Worm (Caenorhabditis elegans) whole organism, L2 larva: ENCODE data around the gene chst-1.

Experiments
- C34F6.9 ChIP-seq: fragments of 150-350 bp; optimal IDR thresholded peaks from 2 replicates; lab custom pipeline; 2014; ENCODE audit warnings: missing biosample characterization, missing genetic modification characterization
- F13H6.1 ChIP-seq: sonication (generic microtip); optimal IDR thresholded peaks from 2 replicates; lab custom pipeline; 2016; ENCODE audit warnings: missing genetic modification characterization, missing compliant biosample characterization
- R02D3.7 ChIP-seq: fragments of 150-350 bp; optimal IDR thresholded peaks from 2 replicates; lab custom pipeline; 2014; ENCODE audit warnings: missing biosample characterization, missing genetic modification characterization
- Y55F3AM.14 ChIP-seq: fragments of 200-800 bp; sonication (Bioruptor generic); optimal IDR thresholded peaks from 2 replicates; lab custom pipeline; 2018; ENCODE audit warnings: mild to moderate bottlenecking, missing genetic modification characterization, missing compliant biosample characterization
- ZK546.5 ChIP-seq: sonication (generic microtip); optimal IDR thresholded peaks from 2 replicates; lab custom pipeline; 2017; ENCODE audit warnings: missing biosample characterization, missing genetic modification characterization
- alr-1 ChIP-seq: fragments of 150-350 bp; optimal IDR thresholded peaks from 2 replicates; lab custom pipeline; 2014; ENCODE audit warnings: missing biosample characterization, missing genetic modification characterization
- aly-2 ChIP-seq: fragments of 150-350 bp; optimal IDR thresholded peaks from 2 replicates; lab custom pipeline; 2014; ENCODE audit warnings: missing biosample characterization, missing genetic modification characterization
- ama-1 ChIP-seq: fragments of 150-350 bp; optimal IDR thresholded peaks from 2 replicates; lab custom pipeline; 2018; ENCODE audit warnings: inconsistent platforms
- blmp-1 ChIP-seq: sonication (generic microtip); optimal IDR thresholded peaks from 2 replicates; lab custom pipeline; 2017; ENCODE audit warnings: missing genetic modification characterization, mild to moderate bottlenecking, missing compliant biosample characterization, antibody characterized with exemption, moderate library complexity; ENCODE audit not compliant: insufficient read depth
- ceh-16 ChIP-seq: fragments of 150-350 bp; optimal IDR thresholded peaks from 2 replicates; lab custom pipeline; 2014; ENCODE audit warnings: missing biosample characterization, missing genetic modification characterization
- ceh-82 ChIP-seq: fragments of 150-350 bp; optimal IDR thresholded peaks from 2 replicates; lab custom pipeline; 2014; ENCODE audit warnings: missing biosample characterization, missing genetic modification characterization
- crh-2 ChIP-seq: sonication (generic microtip); optimal IDR thresholded peaks from 2 replicates; lab custom pipeline; 2017; ENCODE audit warnings: missing biosample characterization, missing genetic modification characterization
- dmd-4 ChIP-seq: sonication (generic microtip); optimal IDR thresholded peaks from 2 replicates; lab custom pipeline; 2017; ENCODE audit warnings: missing biosample characterization, missing genetic modification characterization
- egl-27 ChIP-seq: sonication (generic microtip); optimal IDR thresholded peaks from 3 replicates; lab custom pipeline; 2017; ENCODE audit warnings: missing biosample characterization, missing genetic modification reagents, missing genetic modification characterization
- elt-1 ChIP-seq: fragments of 150-350 bp; optimal IDR thresholded peaks from 2 replicates; lab custom pipeline; 2014; ENCODE audit warnings: missing biosample characterization, missing genetic modification characterization
- elt-3 ChIP-seq: sonication (generic microtip); optimal IDR thresholded peaks from 2 replicates; lab custom pipeline; 2017; ENCODE audit warnings: missing biosample characterization, missing genetic modification characterization
- fos-1 ChIP-seq: fragments of 150-350 bp; optimal IDR thresholded peaks from 2 replicates; lab custom pipeline; 2014; ENCODE audit warnings: missing biosample characterization, missing genetic modification characterization
- gmeb-1 ChIP-seq: fragments of 150-350 bp; optimal IDR thresholded peaks from 2 replicates; lab custom pipeline; 2014; ENCODE audit warnings: missing biosample characterization, missing genetic modification characterization
- lin-13 ChIP-seq: fragments of 150-350 bp; optimal IDR thresholded peaks from 2 replicates; lab custom pipeline; 2014; ENCODE audit warnings: missing biosample characterization, missing genetic modification reagents, missing genetic modification characterization
- mab-5 ChIP-seq: fragments of 150-350 bp; optimal IDR thresholded peaks from 2 replicates; lab custom pipeline; 2014; ENCODE audit warnings: missing biosample characterization, missing genetic modification characterization
- mbf-1 ChIP-seq: sonication (generic microtip); optimal IDR thresholded peaks from 2 replicates; lab custom pipeline; 2017; ENCODE audit warnings: missing biosample characterization, missing genetic modification characterization
- nhr-10 ChIP-seq: sonication (generic microtip); optimal IDR thresholded peaks from 2 replicates; lab custom pipeline; 2017; ENCODE audit warnings: missing biosample characterization, missing genetic modification characterization
- nhr-11 ChIP-seq: fragments of 150-350 bp; optimal IDR thresholded peaks from 2 replicates; lab custom pipeline; 2014; ENCODE audit warnings: missing biosample characterization, missing genetic modification characterization
- nhr-129 ChIP-seq: fragments of 150-350 bp; optimal IDR thresholded peaks from 2 replicates; lab custom pipeline; 2014; ENCODE audit warnings: missing biosample characterization, missing genetic modification characterization
- nhr-21 ChIP-seq: fragments of 150-350 bp; optimal IDR thresholded peaks from 2 replicates; lab custom pipeline; 2014; ENCODE audit warnings: missing biosample characterization, missing genetic modification characterization
- nhr-23 ChIP-seq: fragments of 150-350 bp; optimal IDR thresholded peaks from 2 replicates; lab custom pipeline; 2014; ENCODE audit warnings: missing biosample characterization, missing genetic modification reagents, missing genetic modification characterization
- nhr-237 ChIP-seq: fragments of 150-350 bp; optimal IDR thresholded peaks from 2 replicates; lab custom pipeline; 2014; ENCODE audit warnings: missing biosample characterization, missing genetic modification characterization
- nhr-25 ChIP-seq: fragments of 150-350 bp; sonication (generic microtip); optimal IDR thresholded peaks from 3 replicates; lab custom pipeline; 2014; ENCODE audit warnings: missing biosample characterization, missing genetic modification characterization
- nhr-6 ChIP-seq: fragments of 150-350 bp; optimal IDR thresholded peaks from 2 replicates; lab custom pipeline; 2014; ENCODE audit warnings: missing biosample characterization, missing genetic modification characterization
- nhr-77 ChIP-seq: fragments of 150-350 bp; optimal IDR thresholded peaks from 2 replicates; lab custom pipeline; 2014; ENCODE audit warnings: missing biosample characterization, missing genetic modification characterization
- peb-1 ChIP-seq: fragments of 150-350 bp; optimal IDR thresholded peaks from 2 replicates; lab custom pipeline; 2014; ENCODE audit warnings: missing biosample characterization, missing genetic modification characterization
- sma-3 ChIP-seq: sonication (generic microtip); optimal IDR thresholded peaks from 2 replicates; lab custom pipeline; 2016; ENCODE audit warnings: missing genetic modification reagents, missing genetic modification characterization, missing compliant biosample characterization
- sma-9 ChIP-seq, 2 experiments: fragments of 150-350 bp in 1 of 2; sonication (generic microtip) in 1 of 2; optimal IDR thresholded peaks; 2 replicates each; lab custom pipeline; 2014 to 2016; ENCODE audit warnings: missing genetic modification characterization in 2 of 2, mild to moderate bottlenecking in 1 of 2, missing biosample characterization in 1 of 2, missing compliant biosample characterization in 1 of 2, missing genetic modification reagents in 1 of 2, moderate library complexity in 1 of 2
- snpc-4 ChIP-seq: fragments of 150-350 bp; optimal IDR thresholded peaks from 2 replicates; lab custom pipeline; 2014; ENCODE audit warnings: missing biosample characterization, missing genetic modification characterization
- unc-39 ChIP-seq: fragments of 150-350 bp; optimal IDR thresholded peaks from 2 replicates; lab custom pipeline; 2014; ENCODE audit warnings: missing biosample characterization, missing genetic modification characterization
- unc-55 ChIP-seq: fragments of 150-350 bp; sonication (generic microtip); optimal IDR thresholded peaks from 3 replicates; lab custom pipeline; 2014; ENCODE audit warnings: missing biosample characterization, missing genetic modification reagents, missing genetic modification characterization
- unc-62 ChIP-seq: fragments of 150-350 bp; optimal IDR thresholded peaks from 2 replicates; lab custom pipeline; 2014; ENCODE audit warnings: missing biosample characterization, missing genetic modification reagents, missing genetic modification characterization
- zag-1 ChIP-seq: fragments of 150-350 bp; optimal IDR thresholded peaks from 2 replicates; lab custom pipeline; 2014; ENCODE audit warnings: missing biosample characterization, missing genetic modification characterization
- ztf-11 ChIP-seq: sonication (generic microtip); optimal IDR thresholded peaks from 2 replicates; lab custom pipeline; 2017; ENCODE audit warnings: missing biosample characterization, missing genetic modification characterization
- ztf-4 ChIP-seq: fragments of 150-350 bp; optimal IDR thresholded peaks from 2 replicates; lab custom pipeline; 2014; ENCODE audit warnings: missing biosample characterization, missing genetic modification characterization

Gene chst-1

DNA sequence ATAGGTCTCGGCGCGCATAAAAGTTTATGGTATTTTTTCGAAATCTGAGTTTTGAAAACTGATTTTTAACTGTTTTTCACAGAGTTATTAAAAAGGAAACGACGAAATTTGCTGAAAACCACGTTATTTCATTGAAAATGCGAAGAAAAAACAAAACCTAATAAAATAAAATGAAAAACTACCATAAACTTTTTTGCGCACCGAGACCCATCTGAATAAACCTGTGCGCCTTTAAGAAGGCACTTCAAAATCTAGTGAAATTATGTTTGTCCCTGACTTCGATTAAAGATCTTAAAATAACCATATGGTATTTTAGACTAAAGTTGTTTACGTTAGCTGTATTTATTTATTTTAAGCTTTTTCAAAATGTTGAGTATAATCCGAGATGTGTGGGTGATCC, 21.0 kb upstream of the chst-1 start:
- TF ChIP-seq elt-3 (no peak), unc-55 (GFP tag; lab: Kevin White, UChicago) (no peak), nhr-23 (no peak), nhr-11 (tag; lab: Kevin White, UChicago) (no peak), dmd-4 (tag; lab: Kevin White, UChicago) (no peak), nhr-25 (tag; lab: Kevin White, UChicago) (no peak), gmeb-1 (tag; lab: Kevin White, UChicago) (no peak), nhr-77 (tag; lab: Kevin White, UChicago) (no peak), mbf-1 (tag; lab: Kevin White, UChicago) (no peak), nhr-6 (tag; lab: Kevin White, UChicago) (no peak), peb-1 (no peak), ceh-82 (tag; lab: Kevin White, UChicago) (no peak)
- TF ChIP-seq, all 48 proteins: peak for 0

DNA sequence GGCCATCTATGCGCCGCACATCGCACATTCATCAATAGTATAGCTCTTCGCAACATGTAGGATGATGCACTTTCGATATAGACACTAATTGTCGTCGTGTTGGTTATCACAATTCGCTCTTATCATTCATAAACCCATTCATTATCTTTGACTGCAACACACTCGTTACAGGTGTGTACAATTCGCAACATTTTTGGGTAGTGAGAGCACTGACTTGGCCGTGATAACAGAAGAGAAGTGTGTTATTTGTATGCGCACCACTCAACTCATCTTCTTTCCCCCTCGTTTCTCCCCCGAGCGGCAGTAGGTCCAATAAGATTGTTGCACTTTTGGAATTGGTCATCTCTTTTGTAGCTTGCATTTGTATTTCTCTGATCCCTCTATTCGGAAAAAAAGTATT, 20.5 kb upstream of the chst-1 start:
- TF ChIP-seq crh-2 (tag; lab: Kevin White, UChicago): peak; percentile 53
- no peak for TF ChIP-seq ceh-82 (tag; lab: Kevin White, UChicago)
- TF ChIP-seq ceh-16: no peak
- TF ChIP-seq C34F6.9 (tag; lab: Kevin White, UChicago): no peak
- TF ChIP-seq unc-62 (GFP tag; lab: Kevin White, UChicago): no peak
- no peak for TF ChIP-seq egl-27 (tag; lab: Kevin White, UChicago)
- no peak for TF ChIP-seq Y55F3AM.14 (GFP tag; lab: Kevin White, UChicago)
- TF ChIP-seq nhr-10: no peak
- no peak for TF ChIP-seq ztf-4 (tag; lab: Kevin White, UChicago)
- TF ChIP-seq unc-39: no peak
- peak; percentile 94 for TF ChIP-seq fos-1 (tag; lab: Kevin White, UChicago)
- no peak for TF ChIP-seq blmp-1 (tag; lab: Kevin White, UChicago)
- TF ChIP-seq sma-9 (GFP tag; optimal IDR thresholded peaks at IDR 0.05; lab: Kevin White, UChicago): peak; percentile 77
- no peak for TF ChIP-seq sma-9 (tag; optimal IDR thresholded peaks at IDR 0.05; lab: Kevin White, UChicago)
- no peak for TF ChIP-seq ama-1 (lab: Kevin White, UChicago)
- TF ChIP-seq ZK546.5: no peak
- TF ChIP-seq peb-1: no peak
- no peak for TF ChIP-seq elt-1 (tag; lab: Kevin White, UChicago)
- peak; percentile 43 for TF ChIP-seq F13H6.1
- no peak for TF ChIP-seq mab-5 (tag; lab: Kevin White, UChicago)
- no peak for TF ChIP-seq nhr-11 (tag; lab: Kevin White, UChicago)
- peak; percentile 52 for TF ChIP-seq nhr-129
- no peak for TF ChIP-seq aly-2 (tag; lab: Kevin White, UChicago)
- TF ChIP-seq dmd-4 (tag; lab: Kevin White, UChicago): no peak
- TF ChIP-seq lin-13 (GFP tag; lab: Kevin White, UChicago): no peak
- TF ChIP-seq sma-3 (GFP tag; lab: Kevin White, UChicago): peak; percentile 15
- TF ChIP-seq nhr-77 (tag; lab: Kevin White, UChicago): no peak
- TF ChIP-seq nhr-237 (tag; lab: Kevin White, UChicago): no peak
- TF ChIP-seq elt-3: no peak
- TF ChIP-seq ztf-11 (tag; lab: Kevin White, UChicago): no peak
- TF ChIP-seq nhr-21 (tag; lab: Kevin White, UChicago): no peak
- no peak for TF ChIP-seq snpc-4 (tag; lab: Kevin White, UChicago)
- TF ChIP-seq alr-1 (tag; lab: Kevin White, UChicago): no peak
- no peak for TF ChIP-seq zag-1 (tag; lab: Kevin White, UChicago)

DNA sequence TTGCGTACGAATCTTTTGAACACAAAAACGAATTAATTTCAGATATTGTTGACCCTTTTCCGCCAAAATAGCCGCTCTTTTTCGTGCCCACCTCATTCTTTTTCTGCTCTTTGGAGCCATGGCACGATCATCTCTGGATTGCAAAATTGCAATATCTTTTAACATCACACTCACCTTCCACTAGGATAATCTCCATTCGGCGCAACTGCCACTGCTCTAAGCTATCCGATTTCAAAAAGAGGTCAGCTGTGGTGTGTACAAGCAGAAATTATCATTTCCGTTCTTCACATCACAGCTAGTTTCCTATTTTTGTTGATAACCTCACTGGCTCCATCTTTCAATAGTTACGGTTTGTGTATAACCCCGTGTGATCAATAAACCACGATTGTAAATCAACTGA, 19.8 kb upstream of the chst-1 start:
- TF ChIP-seq ztf-11 (tag; lab: Kevin White, UChicago) (no peak), blmp-1 (tag; lab: Kevin White, UChicago) (no peak), sma-9 (GFP tag; optimal IDR thresholded peaks at IDR 0.05; lab: Kevin White, UChicago) (peak; percentile 66), sma-9 (tag; optimal IDR thresholded peaks at IDR 0.05; lab: Kevin White, UChicago) (no peak), mbf-1 (tag; lab: Kevin White, UChicago) (no peak), nhr-25 (tag; lab: Kevin White, UChicago) (no peak), C34F6.9 (tag; lab: Kevin White, UChicago) (no peak), R02D3.7 (no peak)
- TF ChIP-seq, all 48 proteins: peak for 1
